Fruit fly (Drosophila melanogaster) whole organism, embryonic: ENCODE results near the gene CG5013.
A peak's percentile ranks its signal among the peaks of the same experiment; 100 is the strongest.

ENCODE experiments used
- Adf1 ChIP-seq: fragments of 200-800 bp; sonication (Bioruptor generic); IDR thresholded peaks from 2 replicates; pipeline ENCODE4 v1.3.6; 2022; ENCODE audit warnings: missing biosample characterization, missing genetic modification characterization
- Atf-2 ChIP-seq: fragments of 200-800 bp; sonication (Bioruptor generic); optimal IDR thresholded peaks from 2 replicates; lab custom pipeline; 2016; ENCODE audit warnings: missing biosample characterization, missing genetic modification characterization
- CG10321 ChIP-seq: fragments of 200-800 bp; sonication (Bioruptor generic); IDR thresholded peaks from 2 replicates; pipeline ENCODE4 v1.3.6; 2022; ENCODE audit warnings: missing biosample characterization, missing genetic modification characterization
- CG11723 ChIP-seq: fragments of 200-800 bp; sonication (Bioruptor generic); optimal IDR thresholded peaks from 2 replicates; lab custom pipeline; 2017; ENCODE audit warnings: missing biosample characterization, mild to moderate bottlenecking, missing genetic modification characterization
- CG13287 ChIP-seq: fragments of 200-800 bp; sonication (Bioruptor generic); IDR thresholded peaks from 2 replicates; pipeline ENCODE4 v1.3.6; 2022; ENCODE audit warnings: missing biosample characterization, missing genetic modification characterization; ENCODE audit not compliant: partially characterized antibody
- CG13894 ChIP-seq: fragments of 200-800 bp; sonication (Bioruptor generic); optimal IDR thresholded peaks from 3 replicates; lab custom pipeline; 2018; ENCODE audit warnings: missing biosample characterization, mild to moderate bottlenecking, missing genetic modification characterization, moderate library complexity
- CG14441 ChIP-seq: fragments of 200-800 bp; sonication (Bioruptor generic); IDR thresholded peaks from 2 replicates; pipeline ENCODE4 v1.3.6; 2022; ENCODE audit warnings: missing biosample characterization, missing genetic modification characterization
- CG15696 ChIP-seq: fragments of 200-800 bp; sonication (Bioruptor generic); optimal IDR thresholded peaks from 2 replicates; lab custom pipeline; 2019; ENCODE audit warnings: missing biosample characterization, mild to moderate bottlenecking, missing genetic modification characterization, moderate library complexity
- CG17568 ChIP-seq: fragments of 200-800 bp; sonication (Bioruptor generic); optimal IDR thresholded peaks from 2 replicates; lab custom pipeline; 2018; ENCODE audit warnings: missing biosample characterization, mild to moderate bottlenecking, missing genetic modification characterization, moderate library complexity
- CG2712 ChIP-seq: fragments of 200-800 bp; optimal IDR thresholded peaks from 3 replicates; lab custom pipeline; 2019; ENCODE audit warnings: missing biosample characterization, mild to moderate bottlenecking, missing genetic modification characterization, moderate library complexity
- CG30403 ChIP-seq: fragments of 200-800 bp; sonication (Bioruptor generic); optimal IDR thresholded peaks from 3 replicates; lab custom pipeline; 2016; ENCODE audit warnings: missing biosample characterization, missing genetic modification characterization
- CG32772 ChIP-seq: fragments of 200-800 bp; sonication (Bioruptor generic); IDR thresholded peaks from 2 replicates; pipeline ENCODE4 v1.3.6; 2022; ENCODE audit warnings: missing biosample characterization, missing genetic modification characterization
- CG43689 ChIP-seq: fragments of 200-800 bp; sonication (Bioruptor generic); IDR thresholded peaks from 2 replicates; pipeline ENCODE4 v1.3.6; 2022; ENCODE audit warnings: missing biosample characterization, missing genetic modification characterization
- CG4424 ChIP-seq: fragments of 200-800 bp; sonication (Bioruptor generic); optimal IDR thresholded peaks from 3 replicates; lab custom pipeline; 2016; ENCODE audit warnings: missing biosample characterization, missing genetic modification characterization
- CG7745 ChIP-seq: fragments of 200-800 bp; sonication (Bioruptor generic); optimal IDR thresholded peaks from 2 replicates; lab custom pipeline; 2018; ENCODE audit warnings: missing biosample characterization, mild to moderate bottlenecking, missing genetic modification characterization, moderate library complexity
- Dad ChIP-seq: fragments of 200-800 bp; sonication (Bioruptor generic); optimal IDR thresholded peaks from 3 replicates; lab custom pipeline; 2016; ENCODE audit warnings: missing biosample characterization, missing genetic modification characterization
- Dbx ChIP-seq: fragments of 200-800 bp; sonication (Bioruptor generic); IDR thresholded peaks from 3 replicates; pipeline ENCODE4 v1.3.6; 2022; ENCODE audit warnings: missing biosample characterization, missing genetic modification characterization
- GATAe ChIP-seq: fragments of 200-800 bp; sonication (Bioruptor generic); conservative IDR thresholded peaks from 2 replicates; pipeline ENCODE4 v1.3.6; 2022; ENCODE audit warnings: missing biosample characterization, missing genetic modification characterization
- HLH3B ChIP-seq: fragments of 200-800 bp; sonication (Bioruptor generic); IDR thresholded peaks from 2 replicates; pipeline ENCODE4 v1.3.6; 2022; ENCODE audit warnings: missing biosample characterization, missing genetic modification characterization
- HmgD ChIP-seq: fragments of 200-800 bp; sonication (Bioruptor generic); optimal IDR thresholded peaks from 3 replicates; lab custom pipeline; 2016; ENCODE audit warnings: missing biosample characterization, missing genetic modification characterization
- Mrtf ChIP-seq: fragments of 200-800 bp; sonication (Bioruptor generic); IDR thresholded peaks from 3 replicates; pipeline ENCODE4 v1.3.6; 2022; ENCODE audit warnings: missing biosample characterization, missing genetic modification characterization
- NK7.1 ChIP-seq: fragments of 200-800 bp; sonication (Bioruptor generic); optimal IDR thresholded peaks from 3 replicates; lab custom pipeline; 2016; ENCODE audit warnings: missing biosample characterization, missing genetic modification characterization
- Nf-YC ChIP-seq: fragments of 200-800 bp; optimal IDR thresholded peaks from 3 replicates; lab custom pipeline; 2019; ENCODE audit warnings: missing biosample characterization, mild to moderate bottlenecking, missing genetic modification characterization, moderate library complexity
- Oaz ChIP-seq: fragments of 200-800 bp; sonication (Bioruptor generic); IDR thresholded peaks from 2 replicates; pipeline ENCODE4 v1.3.6; 2022; ENCODE audit warnings: missing biosample characterization, missing genetic modification characterization
- Vsx1 ChIP-seq: fragments of 200-800 bp; sonication (Bioruptor generic); optimal IDR thresholded peaks from 2 replicates; lab custom pipeline; 2017; ENCODE audit warnings: missing biosample characterization, mild to moderate bottlenecking, missing genetic modification characterization, missing genetic modification reagents
- ac ChIP-seq: fragments of 200-800 bp; sonication (Bioruptor generic); optimal IDR thresholded peaks from 3 replicates; lab custom pipeline; 2017; ENCODE audit warnings: missing biosample characterization, mild to moderate bottlenecking, missing genetic modification characterization
- cg ChIP-seq: fragments of 200-800 bp; sonication (Bioruptor generic); optimal IDR thresholded peaks from 3 replicates; lab custom pipeline; 2019; ENCODE audit warnings: missing biosample characterization, mild to moderate bottlenecking, missing genetic modification characterization, moderate library complexity
- chinmo ChIP-seq: fragments of 200-800 bp; sonication (Bioruptor generic); IDR thresholded peaks from 4 replicates; pipeline ENCODE4 v1.3.6; 2022; ENCODE audit warnings: missing biosample characterization, missing genetic modification characterization; ENCODE audit not compliant: partially characterized antibody
- ci ChIP-seq: fragments of 200-800 bp; sonication (Bioruptor generic); IDR thresholded peaks from 3 replicates; pipeline ENCODE4 v1.3.6; 2022; ENCODE audit warnings: missing biosample characterization, missing genetic modification characterization
- dan ChIP-seq: fragments of 200-800 bp; sonication (Bioruptor generic); IDR thresholded peaks from 2 replicates; pipeline ENCODE4 v1.3.6; 2022; ENCODE audit warnings: missing biosample characterization, missing genetic modification characterization
- dm ChIP-seq: fragments of 200-800 bp; sonication (Bioruptor generic); optimal IDR thresholded peaks from 3 replicates; lab custom pipeline; 2016; ENCODE audit warnings: missing biosample characterization, missing genetic modification characterization
- emc ChIP-seq: fragments of 200-800 bp; sonication (Bioruptor generic); optimal IDR thresholded peaks from 2 replicates; lab custom pipeline; 2016; ENCODE audit warnings: missing biosample characterization, missing genetic modification characterization
- ewg ChIP-seq: fragments of 200-800 bp; sonication (Bioruptor generic); optimal IDR thresholded peaks from 3 replicates; lab custom pipeline; 2017; ENCODE audit warnings: mild to moderate bottlenecking, missing biosample characterization, missing genetic modification reagents, missing genetic modification characterization
- fd102C ChIP-seq: fragments of 200-800 bp; sonication (Bioruptor generic); optimal IDR thresholded peaks from 2 replicates; lab custom pipeline; 2018; ENCODE audit warnings: missing biosample characterization, mild to moderate bottlenecking, missing genetic modification characterization, moderate library complexity
- fd96Cb ChIP-seq: fragments of 200-800 bp; sonication (Bioruptor generic); optimal IDR thresholded peaks from 2 replicates; lab custom pipeline; 2018; ENCODE audit warnings: missing biosample characterization, mild to moderate bottlenecking, missing genetic modification characterization, moderate library complexity
- fu2 ChIP-seq: fragments of 200-800 bp; sonication (Bioruptor generic); optimal IDR thresholded peaks from 2 replicates; lab custom pipeline; 2016; ENCODE audit warnings: missing biosample characterization, missing genetic modification characterization
- gro ChIP-seq: fragments of 200-800 bp; sonication (Bioruptor generic); optimal IDR thresholded peaks from 2 replicates; lab custom pipeline; 2016; ENCODE audit warnings: missing biosample characterization, missing genetic modification characterization
- klu ChIP-seq: fragments of 200-800 bp; sonication (Bioruptor generic); IDR thresholded peaks from 2 replicates; pipeline ENCODE4 v1.3.6; 2022; ENCODE audit warnings: missing biosample characterization, missing genetic modification characterization
- lov ChIP-seq, 2 experiments: fragments of 200-800 bp in 1 of 2; fragments of >200 bp in 1 of 2; sonication (Bioruptor generic) in 1 of 2; IDR thresholded peaks in 1 of 2; optimal IDR thresholded peaks in 1 of 2; 2 replicates in 1 of 2; 3 replicates in 1 of 2; pipeline versions ENCODE4 v1.3.6 to Lab custom; 2017 to 2022; ENCODE audit warnings: missing biosample characterization in 1 of 2, missing genetic modification characterization in 1 of 2
- nerfin-1 ChIP-seq: fragments of 200-800 bp; sonication (Bioruptor generic); optimal IDR thresholded peaks from 3 replicates; lab custom pipeline; 2019; ENCODE audit warnings: missing biosample characterization, mild to moderate bottlenecking, missing genetic modification characterization, moderate library complexity
- oc ChIP-seq: fragments of 200-800 bp; sonication (Bioruptor generic); optimal IDR thresholded peaks from 2 replicates; lab custom pipeline; 2018; ENCODE audit warnings: missing biosample characterization, mild to moderate bottlenecking, missing genetic modification characterization, moderate library complexity
- p53 ChIP-seq: fragments of 200-800 bp; sonication (Bioruptor generic); optimal IDR thresholded peaks from 2 replicates; lab custom pipeline; 2016; ENCODE audit warnings: missing biosample characterization, missing genetic modification characterization
- pita ChIP-seq: fragments of 200-800 bp; sonication (Bioruptor generic); optimal IDR thresholded peaks from 2 replicates; lab custom pipeline; 2017; ENCODE audit warnings: missing biosample characterization, mild to moderate bottlenecking, missing genetic modification characterization
- pros ChIP-seq: fragments of 200-800 bp; sonication (Bioruptor generic); optimal IDR thresholded peaks from 3 replicates; lab custom pipeline; 2019; ENCODE audit warnings: missing biosample characterization, mild to moderate bottlenecking, missing genetic modification characterization, moderate library complexity
- row ChIP-seq: fragments of 200-800 bp; sonication (Bioruptor generic); IDR thresholded peaks from 3 replicates; pipeline ENCODE4 v1.3.6; 2022; ENCODE audit warnings: missing biosample characterization, missing genetic modification characterization
- sr ChIP-seq: fragments of 200-800 bp; sonication (Bioruptor generic); IDR thresholded peaks from 3 replicates; pipeline ENCODE4 v1.3.6; 2022; ENCODE audit warnings: missing biosample characterization, missing genetic modification characterization
- tap ChIP-seq: fragments of 200-800 bp; optimal IDR thresholded peaks from 3 replicates; lab custom pipeline; 2019; ENCODE audit warnings: missing biosample characterization, mild to moderate bottlenecking, missing genetic modification characterization, moderate library complexity
- wdn ChIP-seq: fragments of 200-800 bp; sonication (Bioruptor generic); IDR thresholded peaks from 2 replicates; pipeline ENCODE4 v1.3.6; 2022; ENCODE audit warnings: missing biosample characterization, missing genetic modification characterization
- zfh1 ChIP-seq: fragments of 200-800 bp; sonication (Bioruptor generic); IDR thresholded peaks from 3 replicates; pipeline ENCODE4 v1.3.6; 2022; ENCODE audit warnings: missing biosample characterization, missing genetic modification characterization
- zfh2 ChIP-seq: fragments of 200-800 bp; sonication (Bioruptor generic); optimal IDR thresholded peaks from 2 replicates; lab custom pipeline; 2016; ENCODE audit warnings: missing biosample characterization, missing genetic modification characterization

Gene CG5013

DNA sequence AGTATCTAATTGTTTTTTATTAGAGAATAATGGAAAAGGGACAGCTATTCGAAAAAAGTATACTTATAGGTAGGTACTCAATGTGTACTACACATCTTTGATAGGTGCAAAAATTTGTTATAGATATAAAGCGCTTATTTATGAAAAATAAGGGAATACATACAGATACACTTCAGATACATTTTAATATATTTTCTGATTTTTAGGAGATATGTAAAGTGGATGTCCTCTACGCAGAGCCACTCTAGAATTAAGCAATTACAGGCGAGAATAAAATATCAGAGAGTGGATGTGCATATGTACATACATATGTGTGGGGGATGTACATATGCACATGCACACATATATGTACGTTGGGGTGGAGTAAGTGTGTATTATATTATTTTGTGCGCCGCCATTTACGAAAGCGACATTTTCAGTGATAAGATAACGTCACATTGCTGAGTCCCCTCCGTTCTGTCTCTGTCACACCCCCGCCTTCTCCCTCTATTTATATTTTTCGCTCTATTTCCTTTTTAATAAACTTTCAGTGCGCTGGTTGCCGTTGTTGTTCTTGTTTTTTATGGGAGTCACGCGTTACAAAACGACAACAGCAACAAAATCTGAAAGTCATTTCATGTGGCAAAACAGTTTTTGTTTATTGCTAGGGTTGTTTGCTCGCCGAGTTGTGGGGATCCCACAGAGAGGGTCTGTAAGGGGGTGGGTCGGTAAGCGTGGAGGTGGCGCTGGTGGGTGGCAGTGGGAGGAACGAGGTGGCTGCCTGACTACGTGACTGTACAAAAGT is 44.6 kb upstream of the CG5013 start (continued):
- no peak for TF ChIP-seq dm
- TF ChIP-seq CG4424 (GFP tag; lab: Kevin White, UChicago), result no peak
- TF ChIP-seq CG7745 (tag; lab: Kevin White, UChicago), result no peak
- TF ChIP-seq Adf1 (GFP tag; lab: Robert Waterston, UW), result peak; percentile 16; the same call in 1 of the 2 replicates
- no peak for TF ChIP-seq zfh1 (GFP tag; lab: Robert Waterston, UW)
- no peak for TF ChIP-seq fd102C (GFP tag; lab: Kevin White, UChicago)
- no peak for TF ChIP-seq ac
- TF ChIP-seq emc (GFP tag; lab: Kevin White, UChicago), result no peak
- no peak for TF ChIP-seq Mrtf (GFP tag; lab: Robert Waterston, UW)
- peak; percentile 51 for TF ChIP-seq CG17568
- no peak for TF ChIP-seq NK7.1
- no peak for TF ChIP-seq ewg (GFP tag; lab: Kevin White, UChicago)
- no peak for TF ChIP-seq CG14441 (GFP tag; lab: Robert Waterston, UW)
- TF ChIP-seq fd96Cb (tag; lab: Kevin White, UChicago), result no peak
- TF ChIP-seq p53 (GFP tag; lab: Kevin White, UChicago), result peak; percentile 8
- TF ChIP-seq GATAe (GFP tag; lab: Robert Waterston, UW), result peak; percentile 98
- TF ChIP-seq CG30403 (GFP tag; lab: Kevin White, UChicago), result no peak
- no peak for TF ChIP-seq klu (GFP tag; lab: Robert Waterston, UW)
- no peak for TF ChIP-seq Atf-2 (GFP tag; lab: Kevin White, UChicago)
- TF ChIP-seq CG13287 (GFP tag; lab: Robert Waterston, UW), result no peak
- peak; percentile 60; the same call in 1 of the 2 replicates for TF ChIP-seq wdn (GFP tag; lab: Robert Waterston, UW)
- peak; percentile 75; the same call in 2 of the 4 replicates for TF ChIP-seq chinmo
- TF ChIP-seq CG13894 (tag; lab: Kevin White, UChicago), result no peak
- no peak for TF ChIP-seq CG11723 (GFP tag; lab: Kevin White, UChicago)
- TF ChIP-seq dan, result no peak
- TF ChIP-seq Vsx1, result peak; percentile 30
- TF ChIP-seq row (GFP tag; lab: Robert Waterston, UW), result no peak
- no peak for TF ChIP-seq CG10321 (GFP tag; lab: Robert Waterston, UW)
- TF ChIP-seq Nf-YC (tag; lab: Kevin White, UChicago), result peak; percentile 56
- TF ChIP-seq Dbx (GFP tag; lab: Robert Waterston, UW), result 0 out of 3 replicates have a peak, but pooled peaks have one; percentile 7
- TF ChIP-seq ci (GFP tag; lab: Robert Waterston, UW), result 0 out of 3 replicates have a peak, but pooled peaks have one; percentile 16
- no peak for TF ChIP-seq Dad
- no peak for TF ChIP-seq sr (GFP tag; lab: Robert Waterston, UW)
- TF ChIP-seq tap (tag; lab: Kevin White, UChicago), result no peak
- TF ChIP-seq CG32772, result no peak
- no peak for TF ChIP-seq pita (GFP tag; lab: Kevin White, UChicago)
- no peak for TF ChIP-seq nerfin-1 (tag; lab: Kevin White, UChicago)
- no peak for TF ChIP-seq oc
- no peak for TF ChIP-seq CG15696 (tag; lab: Kevin White, UChicago)
- peak; percentile 60 for TF ChIP-seq cg (GFP tag; lab: Kevin White, UChicago)
- no peak for TF ChIP-seq zfh2
- no peak for TF ChIP-seq CG2712 (tag; lab: Kevin White, UChicago)
- TF ChIP-seq Oaz (GFP tag; lab: Robert Waterston, UW), result no peak
- TF ChIP-seq HLH3B (GFP tag; lab: Robert Waterston, UW), result no peak
- TF ChIP-seq lov (optimal IDR thresholded peaks at IDR 0.05; lab: Kevin White, UChicago), result no peak
- no peak for TF ChIP-seq lov (GFP tag; IDR thresholded peaks at IDR 0.05; lab: Robert Waterston, UW)
- peak; percentile 55 for TF ChIP-seq gro
- no peak for TF ChIP-seq HmgD (GFP tag; lab: Kevin White, UChicago)
- TF ChIP-seq fu2, result no peak
- no peak for TF ChIP-seq CG43689
- TF ChIP-seq pros, result peak; percentile 15
